Worm (Caenorhabditis elegans) whole organism, young adult: Measurements from ENCODE around the gene cyp-14A4.

Experiments
- Y95B8A.8 ChIP-seq: fragments of 200-800 bp; sonication (Bioruptor generic); IDR thresholded peaks from 2 replicates; pipeline ENCODE4 v1.3.6; 2022; ENCODE audit warnings: missing genetic modification reagents, missing genetic modification characterization, missing compliant biosample characterization
- hlh-26 ChIP-seq: fragments of 200-800 bp; sonication (Bioruptor generic); conservative IDR thresholded peaks from 2 replicates; pipeline ENCODE4 v1.3.6; 2022; ENCODE audit warnings: missing genetic modification reagents, missing genetic modification characterization, missing compliant biosample characterization
- mel-28 ChIP-seq: sonication (generic microtip); optimal IDR thresholded peaks from 2 replicates; lab custom pipeline; 2016; ENCODE audit warnings: borderline replicate concordance, mild to moderate bottlenecking, missing genetic modification characterization, missing compliant biosample characterization
- snpc-1.1 ChIP-seq: sonication (generic microtip); optimal IDR thresholded peaks from 2 replicates; lab custom pipeline; 2017; ENCODE audit warnings: missing genetic modification characterization, mild to moderate bottlenecking, missing compliant biosample characterization, antibody characterized with exemption, moderate library complexity, missing genotype, missing genetic modification reagents; ENCODE audit not compliant: insufficient read depth

The cyp-14A4 gene

ce11 chrX:13232259-13232658 lies 51.7 kb downstream of the cyp-14A4 start, which contains the start of gene bgnt-1.5:
Gene bgnt-1.5, minus strand, starts transcription at chrX:13232359.
- TF ChIP-seq mel-28 (no peak), hlh-26 (GFP tag; lab: Robert Waterston, UW) (no peak), snpc-1.1 (tag; lab: Kevin White, UChicago) (no peak), Y95B8A.8 (GFP tag; lab: Robert Waterston, UW) (no peak)
